Fruit fly (Drosophila melanogaster) whole organism, wandering third instar larva: ENCODE data around the gene CG11594.

Experiments used
- CG32264 ChIP-seq: fragments of 200-800 bp; sonication (Bioruptor generic); optimal IDR thresholded peaks from 2 replicates; lab custom pipeline; 2016; ENCODE audit warnings: missing biosample characterization, missing genetic modification characterization
- CG9705 ChIP-seq: fragments of 200-800 bp; sonication (Bioruptor generic); optimal IDR thresholded peaks from 2 replicates; lab custom pipeline; 2018; ENCODE audit warnings: missing biosample characterization, mild to moderate bottlenecking, missing genetic modification characterization
- CrebA ChIP-seq: fragments of 200-800 bp; sonication (Bioruptor generic); optimal IDR thresholded peaks from 2 replicates; lab custom pipeline; 2016; ENCODE audit warnings: missing biosample characterization, mild to moderate bottlenecking, missing genetic modification characterization, borderline replicate concordance
- Dif ChIP-seq: fragments of 200-275, 200-300 bp; sonication (Bioruptor generic); optimal IDR thresholded peaks from 2 replicates; lab custom pipeline; 2018; ENCODE audit warnings: missing biosample characterization, missing genetic modification characterization; ENCODE audit not compliant: partially characterized antibody
- GATAd ChIP-seq: sonication (Bioruptor generic); optimal IDR thresholded peaks from 2 replicates; lab custom pipeline; 2016; ENCODE audit warnings: missing biosample characterization, missing genetic modification characterization
- HLH106 ChIP-seq: fragments of 200-800 bp; optimal IDR thresholded peaks from 3 replicates; lab custom pipeline; 2019; ENCODE audit warnings: missing biosample characterization, mild to moderate bottlenecking, missing genetic modification characterization, moderate library complexity
- Hr78 ChIP-seq: fragments of >200 bp; optimal IDR thresholded peaks from 2 replicates; lab custom pipeline; 2017; ENCODE audit warnings: missing biosample characterization, missing genetic modification characterization
- Hr83 ChIP-seq: fragments of 200-300 bp; sonication (Bioruptor generic); optimal IDR thresholded peaks from 2 replicates; lab custom pipeline; 2016; ENCODE audit warnings: missing biosample characterization, mild to moderate bottlenecking, missing genetic modification characterization, moderate library complexity; ENCODE audit not compliant: poor library complexity, severe bottlenecking
- Mio ChIP-seq: sonication (Bioruptor generic); optimal IDR thresholded peaks from 2 replicates; lab custom pipeline; 2016; ENCODE audit warnings: missing biosample characterization, missing genetic modification characterization
- Myc ChIP-seq: fragments of >200 bp; optimal IDR thresholded peaks from 2 replicates; lab custom pipeline; 2017
- N ChIP-seq: fragments of >200 bp; optimal IDR thresholded peaks from 2 replicates; lab custom pipeline; 2018; ENCODE audit warnings: missing biosample characterization, missing external identifiers, missing genetic modification characterization
- OdsH ChIP-seq: fragments of 200-800 bp; sonication (Bioruptor generic); optimal IDR thresholded peaks from 2 replicates; lab custom pipeline; 2016; ENCODE audit warnings: missing biosample characterization, mild to moderate bottlenecking, missing genetic modification characterization
- Rel ChIP-seq, 2 experiments: fragments of 200-800 bp; sonication (Bioruptor generic) in 1 of 2; optimal IDR thresholded peaks; 2 replicates in 1 of 2; 3 replicates in 1 of 2; lab custom pipeline; 2016 to 2019; ENCODE audit warnings: mild to moderate bottlenecking in 2 of 2, missing biosample characterization in 2 of 2, missing genetic modification characterization in 2 of 2, moderate library complexity in 1 of 2
- Sp1 ChIP-seq: fragments of 200-800 bp; sonication (Bioruptor generic); optimal IDR thresholded peaks from 3 replicates; lab custom pipeline; 2019; ENCODE audit warnings: missing biosample characterization, mild to moderate bottlenecking, missing genetic modification characterization, moderate library complexity
- Vsx2 ChIP-seq: fragments of 200-300, 225-300 bp; sonication (Bioruptor generic); optimal IDR thresholded peaks from 2 replicates; lab custom pipeline; 2018; ENCODE audit warnings: missing biosample characterization, missing genetic modification characterization; ENCODE audit not compliant: partially characterized antibody
- dl ChIP-seq, 2 experiments: fragments of 175-275, 200-275 bp in 1 of 2; fragments of 200-275 bp in 1 of 2; sonication (Bioruptor generic); optimal IDR thresholded peaks; lab custom pipeline; 2018; ENCODE audit warnings: mild to moderate bottlenecking in 2 of 2, missing biosample characterization in 2 of 2, missing genetic modification characterization in 2 of 2, moderate library complexity in 2 of 2; ENCODE audit not compliant: partially characterized antibody in 2 of 2, insufficient read depth in 1 of 2
- dmrt93B ChIP-seq: fragments of 200-800 bp; sonication (Bioruptor generic); optimal IDR thresholded peaks from 2 replicates; lab custom pipeline; 2018; ENCODE audit warnings: missing biosample characterization, mild to moderate bottlenecking, missing genetic modification characterization
- dsf ChIP-seq: sonication (Bioruptor generic); optimal IDR thresholded peaks from 2 replicates; lab custom pipeline; 2016; ENCODE audit warnings: missing biosample characterization, missing genetic modification characterization, borderline replicate concordance
- ey ChIP-seq: fragments of 200-800 bp; sonication (Bioruptor generic); optimal IDR thresholded peaks from 2 replicates; lab custom pipeline; 2016; ENCODE audit warnings: missing biosample characterization, missing genetic modification characterization
- foxo ChIP-seq, 2 experiments: fragments of 200-800 bp; sonication (Bioruptor generic); optimal IDR thresholded peaks; 2 replicates in 1 of 2; 3 replicates in 1 of 2; lab custom pipeline; 2016 to 2017; ENCODE audit warnings: missing biosample characterization in 2 of 2, missing genetic modification characterization in 2 of 2
- fru ChIP-seq: fragments of 200-800 bp; sonication (Bioruptor generic); optimal IDR thresholded peaks from 3 replicates; lab custom pipeline; 2016; ENCODE audit warnings: missing biosample characterization, mild to moderate bottlenecking, missing genetic modification characterization
- jim ChIP-seq: fragments of 175-275, 200-325 bp; sonication (Bioruptor generic); optimal IDR thresholded peaks from 2 replicates; lab custom pipeline; 2016; ENCODE audit warnings: missing biosample characterization, mild to moderate bottlenecking, missing genetic modification characterization
- lola ChIP-seq: fragments of >200 bp; optimal IDR thresholded peaks from 2 replicates; lab custom pipeline; 2017; ENCODE audit warnings: missing biosample characterization, missing genetic modification characterization
- pan ChIP-seq: fragments of >200 bp; optimal IDR thresholded peaks from 2 replicates; lab custom pipeline; 2017
- psq ChIP-seq: fragments of 200-800 bp; sonication (Bioruptor generic); optimal IDR thresholded peaks from 3 replicates; lab custom pipeline; 2017; ENCODE audit warnings: missing biosample characterization, mild to moderate bottlenecking, missing genetic modification characterization, moderate library complexity
- rgr ChIP-seq: fragments of 200-800 bp; sonication (Bioruptor generic); optimal IDR thresholded peaks from 3 replicates; lab custom pipeline; 2016; ENCODE audit warnings: missing biosample characterization, mild to moderate bottlenecking, missing genetic modification characterization
- sage ChIP-seq: fragments of 200-800 bp; sonication (Bioruptor generic); optimal IDR thresholded peaks from 2 replicates; lab custom pipeline; 2016; ENCODE audit warnings: missing biosample characterization, mild to moderate bottlenecking, missing genetic modification characterization
- sv ChIP-seq: fragments of 200-800 bp; sonication (Bioruptor generic); optimal IDR thresholded peaks from 3 replicates; lab custom pipeline; 2016; ENCODE audit warnings: missing biosample characterization, missing genetic modification characterization
- usp ChIP-seq: fragments of >200 bp; optimal IDR thresholded peaks from 2 replicates; lab custom pipeline; 2017; ENCODE audit warnings: missing biosample characterization, missing genetic modification characterization
- woc ChIP-seq: sonication (Bioruptor generic); optimal IDR thresholded peaks from 2 replicates; lab custom pipeline; 2016; ENCODE audit warnings: missing biosample characterization, mild to moderate bottlenecking, missing genetic modification characterization

The CG11594 gene

dm6 chr3L:4047635-4048034, 21.8 kb upstream of the CG11594 start, which contains the start of gene Dpy-30L2:
TSS of gene Dpy-30L2 (minus strand) at chr3L:4047735.
- TF ChIP-seq lola (GFP tag; lab: Kevin White, UChicago) (no peak), woc (no peak), N (GFP tag; lab: Kevin White, UChicago) (no peak), HLH106 (tag; lab: Kevin White, UChicago) (no peak), CG32264 (no peak), Hr83 (GFP tag; lab: Kevin White, UChicago) (no peak), sv (no peak), Mio (GFP tag; lab: Kevin White, UChicago) (no peak)

dm6 chr3L:4046289-4046688, 20.5 kb upstream of the CG11594 start, which contains the start of gene CG1136:
TSS of gene CG1136 (plus strand) at chr3L:4046596.
- no peak for TF ChIP-seq psq (GFP tag; lab: Kevin White, UChicago)
- no peak for TF ChIP-seq lola (GFP tag; lab: Kevin White, UChicago)
- TF ChIP-seq GATAd: no peak
- no peak for TF ChIP-seq sv
- no peak for TF ChIP-seq Rel (GFP tag; optimal IDR thresholded peaks at IDR 0.05; lab: Kevin White, UChicago)
- TF ChIP-seq Rel (tag; optimal IDR thresholded peaks at IDR 0.05; lab: Kevin White, UChicago): no peak
- no peak for TF ChIP-seq jim (GFP tag; lab: Kevin White, UChicago)

DNA sequence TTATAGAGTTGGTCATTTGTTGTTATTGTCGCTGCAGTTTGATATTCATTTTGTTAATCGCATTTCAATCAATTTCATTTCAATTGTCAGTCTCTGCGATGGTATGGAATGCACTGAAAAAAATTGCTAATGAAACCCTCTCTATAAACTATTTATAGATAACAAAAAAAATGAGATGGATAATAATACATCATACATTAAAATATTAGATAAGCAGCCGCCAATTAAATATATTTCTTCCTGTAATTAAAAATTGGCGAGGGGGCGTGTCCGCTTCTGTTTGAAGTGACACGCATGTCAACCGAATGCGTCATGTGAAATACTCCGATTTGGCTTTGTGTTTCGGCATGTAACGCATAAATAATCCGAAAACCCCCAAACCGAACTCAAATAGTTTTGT, 18.7 kb upstream of the CG11594 start:
- TF ChIP-seq lola (GFP tag; lab: Kevin White, UChicago) (no peak), psq (GFP tag; lab: Kevin White, UChicago) (no peak), Sp1 (GFP tag; lab: Kevin White, UChicago) (no peak), usp (GFP tag; lab: Kevin White, UChicago) (no peak), fru (GFP tag; lab: Kevin White, UChicago) (no peak), pan (no peak), GATAd (no peak), sage (GFP tag; lab: Kevin White, UChicago) (no peak)
- TF ChIP-seq, all 38 proteins: peak for 0

DNA sequence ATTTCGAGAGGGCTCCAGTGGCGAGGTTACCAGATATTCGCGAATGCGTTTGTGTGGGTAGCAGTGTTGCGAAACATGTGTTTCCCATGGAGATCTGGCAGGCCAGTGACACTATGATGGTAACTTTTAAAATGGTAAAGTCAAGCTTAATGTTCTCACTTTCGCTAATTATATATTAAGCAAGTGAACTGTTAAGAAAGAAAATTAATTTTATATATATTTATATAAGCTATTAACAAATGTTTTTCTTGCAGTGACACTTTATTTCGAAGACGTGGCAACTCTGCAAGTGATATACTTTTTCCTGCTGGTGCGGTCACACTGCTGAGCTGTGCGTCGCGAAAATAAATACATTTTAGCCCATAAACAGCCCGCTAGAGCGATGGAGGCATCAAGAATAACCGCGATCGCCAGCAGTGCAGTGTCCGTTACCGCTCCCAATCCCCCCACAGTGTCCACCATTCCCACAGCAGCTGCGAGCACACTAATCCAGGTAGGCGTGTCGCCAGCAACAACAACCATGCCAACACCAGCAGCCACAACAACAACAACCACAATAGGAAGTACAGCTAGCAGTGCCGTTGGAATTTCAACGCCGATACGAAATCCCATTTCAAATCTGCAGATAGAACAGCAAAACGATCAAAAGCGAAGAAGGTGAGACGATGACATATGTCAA, 14.6 kb upstream of the CG11594 start, which contains the start of the genes CG11593 and Rcd5:
CG11593 (minus strand) TSS at position 236 of the 679 bp plus-strand sequence.
Rcd5 (plus strand) TSS at position 283 of the 679 bp plus-strand sequence.
- TF ChIP-seq Hr78 (no peak), psq (GFP tag; lab: Kevin White, UChicago) (peak; percentile 60), CG32264 (no peak), GATAd (no peak), OdsH (GFP tag; lab: Kevin White, UChicago) (peak; percentile 34), Vsx2 (GFP tag; lab: Kevin White, UChicago) (no peak), CrebA (no peak), Mio (GFP tag; lab: Kevin White, UChicago) (no peak), ey (no peak), HLH106 (tag; lab: Kevin White, UChicago) (peak; percentile 76), jim (GFP tag; lab: Kevin White, UChicago) (no peak), foxo (GFP tag; optimal IDR thresholded peaks at IDR 0.05; lab: Kevin White, UChicago) (no peak), rgr (GFP tag; lab: Kevin White, UChicago) (no peak), dmrt93B (GFP tag; lab: Kevin White, UChicago) (peak; percentile 60), fru (GFP tag; lab: Kevin White, UChicago) (no peak), woc (no peak), dsf (GFP tag; lab: Kevin White, UChicago) (no peak), sv (peak; percentile 27), CG9705 (GFP tag; lab: Kevin White, UChicago) (no peak), sage (GFP tag; lab: Kevin White, UChicago) (no peak), Myc (lab: Kevin White, UChicago) (peak; percentile 52)

DNA sequence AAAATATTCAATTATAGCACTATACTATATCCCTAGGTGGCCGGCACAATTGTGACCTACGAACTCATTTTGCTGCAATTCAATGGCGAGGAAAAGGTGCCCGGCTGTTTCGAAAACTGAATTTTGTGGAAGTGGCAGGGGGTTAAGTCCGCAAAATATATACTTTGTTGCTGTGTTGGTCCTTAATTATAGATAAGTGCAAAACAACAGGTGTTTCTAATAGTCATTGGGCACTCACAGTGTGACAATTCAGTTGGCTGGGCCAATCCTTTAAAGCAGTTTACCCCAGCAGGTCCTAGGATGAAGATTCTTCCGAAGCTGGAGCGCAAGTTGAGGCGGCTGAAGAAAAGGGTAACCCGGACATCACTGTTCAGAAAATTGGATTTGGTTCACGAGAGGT, 9.7 kb upstream of the CG11594 start, which contains the start of gene Gr64f:
Gr64f (plus strand) TSS at position 301 of the 400 bp plus-strand sequence.
- TF ChIP-seq fru (GFP tag; lab: Kevin White, UChicago): no peak
- TF ChIP-seq Dif (GFP tag; lab: Kevin White, UChicago): no peak
- no peak for TF ChIP-seq lola (GFP tag; lab: Kevin White, UChicago)
- TF ChIP-seq usp (GFP tag; lab: Kevin White, UChicago): no peak
- TF ChIP-seq Hr83 (GFP tag; lab: Kevin White, UChicago): no peak
- no peak for TF ChIP-seq N (GFP tag; lab: Kevin White, UChicago)
- TF ChIP-seq dl (GFP tag; optimal IDR thresholded peaks at IDR 0.05; lab: Kevin White, UChicago; ENCODE audit: insufficient read depth in 1 of 2, partially characterized antibody in 2 of 2): no peak
